Fruit fly (Drosophila melanogaster) whole organism, embryonic: ENCODE measurements around the gene Mitf.

Experiments used
- BtbVII ChIP-seq: fragments of 200-800 bp; sonication (Bioruptor generic); optimal IDR thresholded peaks from 3 replicates; lab custom pipeline; 2017; ENCODE audit warnings: missing biosample characterization, mild to moderate bottlenecking, missing genetic modification characterization
- CG11247 ChIP-seq: fragments of 200-800 bp; sonication (Bioruptor generic); IDR thresholded peaks from 2 replicates; pipeline ENCODE4 v1.3.6; 2022; ENCODE audit warnings: missing biosample characterization, missing genetic modification characterization
- CG12155 ChIP-seq: fragments of 200-800 bp; sonication (Bioruptor generic); optimal IDR thresholded peaks from 3 replicates; lab custom pipeline; 2016; ENCODE audit warnings: missing biosample characterization, missing genetic modification characterization
- CG13287 ChIP-seq: fragments of 200-800 bp; sonication (Bioruptor generic); IDR thresholded peaks from 2 replicates; pipeline ENCODE4 v1.3.6; 2022; ENCODE audit warnings: missing biosample characterization, missing genetic modification characterization; ENCODE audit not compliant: partially characterized antibody
- CG14014 ChIP-seq: fragments of 200-800 bp; sonication (Bioruptor generic); IDR thresholded peaks from 2 replicates; pipeline ENCODE4 v1.3.6; 2022; ENCODE audit warnings: missing biosample characterization, missing genetic modification characterization
- CG15011 ChIP-seq: fragments of 200-800 bp; sonication (Bioruptor generic); optimal IDR thresholded peaks from 3 replicates; lab custom pipeline; 2018; ENCODE audit warnings: missing biosample characterization, mild to moderate bottlenecking, missing genetic modification characterization
- CG16815 ChIP-seq: fragments of 200-800 bp; sonication (Bioruptor generic); optimal IDR thresholded peaks from 3 replicates; lab custom pipeline; 2017; ENCODE audit warnings: missing biosample characterization, mild to moderate bottlenecking, missing genetic modification characterization
- CG17359 ChIP-seq: fragments of 200-800 bp; sonication (Bioruptor generic); optimal IDR thresholded peaks from 3 replicates; lab custom pipeline; 2018; ENCODE audit warnings: missing biosample characterization, mild to moderate bottlenecking, missing genetic modification characterization, moderate library complexity
- CG1832 ChIP-seq: fragments of 200-800 bp; sonication (Bioruptor generic); optimal IDR thresholded peaks from 2 replicates; lab custom pipeline; 2017; ENCODE audit warnings: missing biosample characterization, mild to moderate bottlenecking, missing genetic modification characterization, inconsistent platforms
- CG2199 ChIP-seq: fragments of 200-800 bp; sonication (Bioruptor generic); IDR thresholded peaks from 3 replicates; pipeline ENCODE4 v1.3.6; 2022; ENCODE audit warnings: missing biosample characterization, missing genetic modification characterization
- CG3281 ChIP-seq: fragments of 200-800 bp; sonication (Bioruptor generic); optimal IDR thresholded peaks from 3 replicates; lab custom pipeline; 2017; ENCODE audit warnings: missing biosample characterization, mild to moderate bottlenecking, missing genetic modification characterization
- CG34422 ChIP-seq: fragments of 200-800 bp; sonication (Bioruptor generic); IDR thresholded peaks from 3 replicates; pipeline ENCODE4 v1.3.6; 2022; ENCODE audit warnings: missing biosample characterization, missing genetic modification characterization
- CG42726 ChIP-seq: fragments of 200-800 bp; sonication (Bioruptor generic); IDR thresholded peaks from 2 replicates; pipeline ENCODE4 v1.3.6; 2022; ENCODE audit warnings: missing biosample characterization, missing genetic modification characterization; ENCODE audit not compliant: partially characterized antibody
- CG6683 ChIP-seq: fragments of 200-800 bp; sonication (Bioruptor generic); optimal IDR thresholded peaks from 2 replicates; lab custom pipeline; 2017; ENCODE audit warnings: missing biosample characterization, mild to moderate bottlenecking, missing genetic modification characterization, missing genetic modification reagents
- CG7987 ChIP-seq: fragments of 200-800 bp; sonication (Bioruptor generic); optimal IDR thresholded peaks from 2 replicates; lab custom pipeline; 2018; ENCODE audit warnings: missing biosample characterization, mild to moderate bottlenecking, missing genetic modification characterization, moderate library complexity
- CG8944 ChIP-seq: fragments of 200-800 bp; sonication (Bioruptor generic); optimal IDR thresholded peaks from 3 replicates; lab custom pipeline; 2016; ENCODE audit warnings: missing biosample characterization, missing genetic modification characterization
- CHES-1-like ChIP-seq: fragments of 200-800 bp; sonication (Bioruptor generic); optimal IDR thresholded peaks from 2 replicates; lab custom pipeline; 2016; ENCODE audit warnings: missing biosample characterization, missing genetic modification characterization
- Chrac-16 ChIP-seq: fragments of 200-800 bp; sonication (Bioruptor generic); optimal IDR thresholded peaks from 3 replicates; lab custom pipeline; 2016; ENCODE audit warnings: missing biosample characterization, missing genetic modification characterization
- D ChIP-seq, 2 experiments: fragments of 200-800 bp in 1 of 2; fragments of >200 bp in 1 of 2; sonication (Bioruptor generic) in 1 of 2; optimal IDR thresholded peaks; 2 replicates in 1 of 2; 3 replicates in 1 of 2; lab custom pipeline; 2017; ENCODE audit warnings: mild to moderate bottlenecking in 1 of 2, missing biosample characterization in 1 of 2, missing genetic modification characterization in 1 of 2, missing genetic modification reagents in 1 of 2
- Dek ChIP-seq: fragments of 200-800 bp; sonication (Bioruptor generic); optimal IDR thresholded peaks from 3 replicates; lab custom pipeline; 2019; ENCODE audit warnings: missing biosample characterization, mild to moderate bottlenecking, missing genetic modification characterization, moderate library complexity
- Dref ChIP-seq: fragments of 200-800 bp; sonication (Bioruptor generic); IDR thresholded peaks from 2 replicates; pipeline ENCODE4 v1.3.6; 2022; ENCODE audit warnings: missing biosample characterization, missing genetic modification characterization
- Hmx ChIP-seq: fragments of 200-800 bp; sonication (Bioruptor generic); optimal IDR thresholded peaks from 2 replicates; lab custom pipeline; 2016; ENCODE audit warnings: missing biosample characterization, missing genetic modification characterization
- Hr78 ChIP-seq, 2 experiments: fragments of 200-800 bp in 1 of 2; fragments of >200 bp in 1 of 2; sonication (Bioruptor generic) in 1 of 2; optimal IDR thresholded peaks; 2 replicates each; lab custom pipeline; 2017 to 2019; ENCODE audit warnings: missing biosample characterization in 2 of 2, missing genetic modification characterization in 2 of 2, mild to moderate bottlenecking in 1 of 2, moderate library complexity in 1 of 2
- Mrtf ChIP-seq: fragments of 200-800 bp; sonication (Bioruptor generic); IDR thresholded peaks from 3 replicates; pipeline ENCODE4 v1.3.6; 2022; ENCODE audit warnings: missing biosample characterization, missing genetic modification characterization
- NC2α ChIP-seq: fragments of 200-800 bp; sonication (Bioruptor generic); optimal IDR thresholded peaks from 2 replicates; lab custom pipeline; 2016; ENCODE audit warnings: missing biosample characterization, missing genetic modification characterization
- NC2β ChIP-seq: fragments of 200-800 bp; sonication (Bioruptor generic); optimal IDR thresholded peaks from 2 replicates; lab custom pipeline; 2016; ENCODE audit warnings: missing biosample characterization, missing genetic modification characterization
- Opbp ChIP-seq: fragments of 200-800 bp; sonication (Bioruptor generic); IDR thresholded peaks from 3 replicates; pipeline ENCODE4 v1.3.6; 2022; ENCODE audit warnings: missing biosample characterization, missing genetic modification characterization; ENCODE audit not compliant: partially characterized antibody
- Poxn ChIP-seq: fragments of 200-800 bp; sonication (Bioruptor generic); IDR thresholded peaks from 2 replicates; pipeline ENCODE4 v1.3.6; 2022; ENCODE audit warnings: missing biosample characterization, missing genetic modification characterization
- Side ChIP-seq: fragments of 200-800 bp; sonication (Bioruptor generic); optimal IDR thresholded peaks from 2 replicates; lab custom pipeline; 2016; ENCODE audit warnings: missing biosample characterization, missing genetic modification characterization
- Stat92E ChIP-seq, 3 experiments: fragments of >200 bp in 2 of 3; fragments of 200-800 bp in 1 of 3; sonication (Bioruptor generic) in 1 of 3; optimal IDR thresholded peaks; 2 replicates each; lab custom pipeline; 2017 to 2019; ENCODE audit warnings: missing biosample characterization in 3 of 3, missing genetic modification characterization in 3 of 3, mild to moderate bottlenecking in 1 of 3, moderate library complexity in 1 of 3
- TFAM ChIP-seq: fragments of 200-800 bp; sonication (Bioruptor generic); optimal IDR thresholded peaks from 2 replicates; lab custom pipeline; 2017; ENCODE audit warnings: missing biosample characterization, missing genetic modification characterization, inconsistent platforms
- Xbp1 ChIP-seq: fragments of 200-800 bp; sonication (Bioruptor generic); optimal IDR thresholded peaks from 3 replicates; lab custom pipeline; 2016; ENCODE audit warnings: missing biosample characterization, mild to moderate bottlenecking, missing genetic modification characterization
- ab ChIP-seq: fragments of 200-800 bp; sonication (Bioruptor generic); optimal IDR thresholded peaks from 2 replicates; lab custom pipeline; 2016; ENCODE audit warnings: missing biosample characterization, missing genetic modification characterization
- crp ChIP-seq, 2 experiments: fragments of 200-800 bp; sonication (Bioruptor generic); optimal IDR thresholded peaks; 2 replicates in 1 of 2; 3 replicates in 1 of 2; lab custom pipeline; 2017; ENCODE audit warnings: missing biosample characterization in 2 of 2, missing genetic modification characterization in 2 of 2, mild to moderate bottlenecking in 1 of 2, moderate library complexity in 1 of 2
- disco-r ChIP-seq: fragments of 200-800 bp; sonication (Bioruptor generic); optimal IDR thresholded peaks from 2 replicates; lab custom pipeline; 2016; ENCODE audit warnings: missing biosample characterization, missing genetic modification characterization
- dmrt99B ChIP-seq: fragments of 200-800 bp; sonication (Bioruptor generic); optimal IDR thresholded peaks from 2 replicates; lab custom pipeline; 2018; ENCODE audit warnings: missing biosample characterization, mild to moderate bottlenecking, missing genetic modification characterization, moderate library complexity
- ems ChIP-seq: fragments of 200-800 bp; sonication (Bioruptor generic); optimal IDR thresholded peaks from 3 replicates; lab custom pipeline; 2016; ENCODE audit warnings: missing biosample characterization, missing genetic modification characterization
- eve ChIP-seq, 2 experiments: fragments of >200 bp; optimal IDR thresholded peaks; 2 replicates each; lab custom pipeline; 2017; ENCODE audit warnings: missing biosample characterization in 2 of 2, missing genetic modification characterization in 2 of 2
- hth ChIP-seq: fragments of >200 bp; optimal IDR thresholded peaks from 2 replicates; lab custom pipeline; 2017; ENCODE audit warnings: inconsistent platforms
- kah ChIP-seq: fragments of 200-800 bp; sonication (Bioruptor generic); optimal IDR thresholded peaks from 2 replicates; lab custom pipeline; 2018; ENCODE audit warnings: missing biosample characterization, mild to moderate bottlenecking, missing genetic modification characterization
- peb ChIP-seq: fragments of 200-800 bp; sonication (Bioruptor generic); IDR thresholded peaks from 2 replicates; pipeline ENCODE4 v1.3.6; 2022; ENCODE audit warnings: missing biosample characterization, missing genetic modification characterization
- pnt ChIP-seq: fragments of 200-800 bp; sonication (Bioruptor generic); optimal IDR thresholded peaks from 3 replicates; lab custom pipeline; 2016; ENCODE audit warnings: missing biosample characterization, missing genetic modification characterization
- repo ChIP-seq: fragments of 200-800 bp; sonication (Bioruptor generic); optimal IDR thresholded peaks from 2 replicates; lab custom pipeline; 2016; ENCODE audit warnings: missing biosample characterization, missing genetic modification characterization
- stc ChIP-seq: fragments of 200-800 bp; sonication (Bioruptor generic); IDR thresholded peaks from 2 replicates; pipeline ENCODE4 v1.3.6; 2022; ENCODE audit warnings: missing biosample characterization, missing genetic modification characterization
- tio ChIP-seq: fragments of 200-800 bp; sonication (Bioruptor generic); optimal IDR thresholded peaks from 2 replicates; lab custom pipeline; 2017; ENCODE audit warnings: missing biosample characterization, missing genetic modification characterization, inconsistent platforms
- wor ChIP-seq: fragments of 200-800 bp; sonication (Bioruptor generic); IDR thresholded peaks from 2 replicates; pipeline ENCODE4 v1.3.6; 2022; ENCODE audit warnings: missing biosample characterization, missing genetic modification characterization
- zf30C ChIP-seq: fragments of 200-800 bp; sonication (Bioruptor generic); optimal IDR thresholded peaks from 3 replicates; lab custom pipeline; 2018; ENCODE audit warnings: missing biosample characterization, mild to moderate bottlenecking, missing genetic modification characterization
- zfh2 ChIP-seq: fragments of 200-800 bp; sonication (Bioruptor generic); optimal IDR thresholded peaks from 2 replicates; lab custom pipeline; 2016; ENCODE audit warnings: missing biosample characterization, missing genetic modification characterization

The Mitf gene

dm6 chr4:1218723-1219398, 20.2 kb downstream of the Mitf start (continued):
- TF ChIP-seq CG8944 (GFP tag; lab: Kevin White, UChicago) (no peak), pnt (GFP tag; lab: Kevin White, UChicago) (no peak), zfh2 (GFP tag; lab: Kevin White, UChicago) (no peak), zf30C (GFP tag; lab: Kevin White, UChicago) (no peak), eve (GFP tag; optimal IDR thresholded peaks at IDR 0.05; lab: Kevin White, UChicago) (peak in 1 of 2 experiments; percentile 83), Dref (no peak), BtbVII (no peak), CG13287 (GFP tag; lab: Robert Waterston, UW) (no peak), crp (GFP tag; optimal IDR thresholded peaks at IDR 0.05; lab: Kevin White, UChicago) (no peak), Dek (no peak), CG2199 (GFP tag; lab: Robert Waterston, UW) (0 out of 3 replicates have a peak, but pooled peaks have one; percentile 10), peb (GFP tag; lab: Robert Waterston, UW) (no peak), CHES-1-like (GFP tag; lab: Kevin White, UChicago) (no peak), disco-r (GFP tag; lab: Kevin White, UChicago) (no peak), NC2β (no peak), stc (GFP tag; lab: Robert Waterston, UW) (no peak), Chrac-16 (GFP tag; lab: Kevin White, UChicago) (no peak), TFAM (no peak), CG42726 (no peak), Mrtf (GFP tag; lab: Robert Waterston, UW) (no peak), CG3281 (peak; percentile 44), tio (no peak), ems (no peak), wor (GFP tag; lab: Robert Waterston, UW) (no peak), CG6683 (GFP tag; lab: Kevin White, UChicago) (no peak), CG11247 (no peak), Side (no peak), CG14014 (no peak), hth (lab: Kevin White, UChicago) (no peak), D (optimal IDR thresholded peaks at IDR 0.05; lab: Kevin White, UChicago) (no peak), D (GFP tag; optimal IDR thresholded peaks at IDR 0.05; lab: Kevin White, UChicago) (peak; percentile 14), CG16815 (no peak), CG7987 (no peak), Poxn (no peak), ab (no peak), CG12155 (GFP tag; lab: Kevin White, UChicago) (peak; percentile 4), repo (GFP tag; lab: Kevin White, UChicago) (no peak)
- TF ChIP-seq, all 482 proteins: peak for 43

DNA sequence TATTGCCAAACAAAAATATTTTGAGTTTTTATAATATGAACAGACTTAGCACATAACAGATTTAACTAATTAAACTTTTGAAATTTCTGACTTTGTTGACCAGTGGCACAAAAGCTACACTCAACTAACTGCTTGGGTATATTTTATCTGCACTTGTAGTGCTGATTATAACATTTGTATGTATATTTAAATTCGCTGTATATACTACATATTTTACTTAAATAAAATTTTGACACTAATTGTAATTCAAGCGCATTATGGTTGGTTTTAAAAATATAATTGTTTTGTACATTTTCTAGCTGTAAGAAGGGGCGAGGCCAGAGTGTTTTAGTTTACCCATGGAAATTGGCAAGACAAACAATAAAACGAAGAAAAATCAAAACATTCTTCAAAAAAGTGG, 25.6 kb downstream of the Mitf start:
- no peak for TF ChIP-seq NC2α (GFP tag; lab: Kevin White, UChicago)
- peak in 1 of 3 experiments; percentile 57 for TF ChIP-seq Stat92E (GFP tag; optimal IDR thresholded peaks at IDR 0.05; lab: Kevin White, UChicago)

- TF ChIP-seq Hr78 (GFP tag; optimal IDR thresholded peaks at IDR 0.05; lab: Kevin White, UChicago): no peak
- no peak for TF ChIP-seq Opbp (GFP tag; lab: Robert Waterston, UW)
- no peak for TF ChIP-seq dmrt99B (tag; lab: Kevin White, UChicago)
- TF ChIP-seq kah (GFP tag; lab: Kevin White, UChicago): no peak
- no peak for TF ChIP-seq CG15011 (GFP tag; lab: Kevin White, UChicago)
- no peak for TF ChIP-seq Hmx (GFP tag; lab: Kevin White, UChicago)
- no peak for TF ChIP-seq CG1832 (GFP tag; lab: Kevin White, UChicago)
- no peak for TF ChIP-seq CG34422 (GFP tag; lab: Robert Waterston, UW)
- no peak for TF ChIP-seq CG17359 (tag; lab: Kevin White, UChicago)
- TF ChIP-seq Xbp1 (GFP tag; lab: Kevin White, UChicago): no peak
These were observed 26.5 kb downstream of the Mitf start for dm6 chr4:1225185-1225584.
